Fruit fly (Drosophila melanogaster) whole organism, embryonic: Measurements from ENCODE around the gene CG9389.
A peak's percentile ranks its signal among the peaks of the same experiment; 100 is the strongest.

ENCODE experiments used
- Asciz ChIP-seq: fragments of 200-800 bp; sonication (Bioruptor generic); optimal IDR thresholded peaks from 2 replicates; lab custom pipeline; 2017; ENCODE audit warnings: missing biosample characterization, mild to moderate bottlenecking, missing genetic modification characterization, missing genetic modification reagents
- Atf-2 ChIP-seq: fragments of 200-800 bp; sonication (Bioruptor generic); optimal IDR thresholded peaks from 2 replicates; lab custom pipeline; 2016; ENCODE audit warnings: missing biosample characterization, missing genetic modification characterization
- CG10147 ChIP-seq: fragments of 200-800 bp; sonication (Bioruptor generic); optimal IDR thresholded peaks from 2 replicates; lab custom pipeline; 2019; ENCODE audit warnings: missing biosample characterization, mild to moderate bottlenecking, missing genetic modification characterization, moderate library complexity
- CG10366 ChIP-seq: fragments of 200-800 bp; sonication (Bioruptor generic); IDR thresholded peaks from 2 replicates; pipeline ENCODE4 v1.3.6; 2022; ENCODE audit warnings: missing biosample characterization, missing genetic modification characterization
- CG11560 ChIP-seq: fragments of 200-800 bp; sonication (Bioruptor generic); IDR thresholded peaks from 3 replicates; pipeline ENCODE4 v1.3.6; 2022; ENCODE audit warnings: missing biosample characterization, missing genetic modification characterization
- CG11695 ChIP-seq: fragments of 200-800 bp; sonication (Bioruptor generic); IDR thresholded peaks from 3 replicates; pipeline ENCODE4 v1.3.6; 2022; ENCODE audit warnings: missing biosample characterization, missing genetic modification characterization
- CG13287 ChIP-seq: fragments of 200-800 bp; sonication (Bioruptor generic); IDR thresholded peaks from 2 replicates; pipeline ENCODE4 v1.3.6; 2022; ENCODE audit warnings: missing biosample characterization, missing genetic modification characterization; ENCODE audit not compliant: partially characterized antibody
- CG13624 ChIP-seq: fragments of 200-800 bp; sonication (Bioruptor generic); optimal IDR thresholded peaks from 2 replicates; lab custom pipeline; 2016; ENCODE audit warnings: missing biosample characterization, missing genetic modification characterization
- CG14860 ChIP-seq: fragments of 200-800 bp; sonication (Bioruptor generic); IDR thresholded peaks from 3 replicates; pipeline ENCODE4 v1.3.6; 2022; ENCODE audit warnings: missing biosample characterization, missing genetic modification characterization; ENCODE audit not compliant: partially characterized antibody
- CG14965 ChIP-seq: fragments of 200-800 bp; sonication (Bioruptor generic); optimal IDR thresholded peaks from 2 replicates; lab custom pipeline; 2016; ENCODE audit warnings: missing biosample characterization, missing genetic modification characterization, borderline replicate concordance
- CG18599 ChIP-seq: fragments of 200-800 bp; sonication (Bioruptor generic); optimal IDR thresholded peaks from 3 replicates; lab custom pipeline; 2017; ENCODE audit warnings: missing biosample characterization, missing genetic modification characterization, mild to moderate bottlenecking, moderate library complexity, missing genetic modification reagents
- CG2199 ChIP-seq: fragments of 200-800 bp; sonication (Bioruptor generic); IDR thresholded peaks from 3 replicates; pipeline ENCODE4 v1.3.6; 2022; ENCODE audit warnings: missing biosample characterization, missing genetic modification characterization
- CG31388 ChIP-seq: fragments of 200-800 bp; sonication (Bioruptor generic); optimal IDR thresholded peaks from 2 replicates; lab custom pipeline; 2016; ENCODE audit warnings: missing biosample characterization, missing genetic modification characterization
- CG4820 ChIP-seq: fragments of 200-800 bp; sonication (Bioruptor generic); optimal IDR thresholded peaks from 3 replicates; lab custom pipeline; 2016; ENCODE audit warnings: missing biosample characterization, missing genetic modification characterization
- CG6654 ChIP-seq: fragments of 200-800 bp; sonication (Bioruptor generic); optimal IDR thresholded peaks from 2 replicates; lab custom pipeline; 2017; ENCODE audit warnings: missing biosample characterization, mild to moderate bottlenecking, missing genetic modification characterization
- CG7786 ChIP-seq: fragments of 200-800 bp; sonication (Bioruptor generic); optimal IDR thresholded peaks from 2 replicates; lab custom pipeline; 2016; ENCODE audit warnings: missing biosample characterization, missing genetic modification characterization
- CG7987 ChIP-seq: fragments of 200-800 bp; sonication (Bioruptor generic); optimal IDR thresholded peaks from 2 replicates; lab custom pipeline; 2018; ENCODE audit warnings: missing biosample characterization, mild to moderate bottlenecking, missing genetic modification characterization, moderate library complexity
- CG9215 ChIP-seq: fragments of 200-800 bp; sonication (Bioruptor generic); IDR thresholded peaks from 2 replicates; pipeline ENCODE4 v1.3.6; 2022; ENCODE audit warnings: missing biosample characterization, missing genetic modification characterization
- CG9437 ChIP-seq: fragments of 200-800 bp; sonication (Bioruptor generic); optimal IDR thresholded peaks from 2 replicates; lab custom pipeline; 2018; ENCODE audit warnings: missing biosample characterization, mild to moderate bottlenecking, missing genetic modification characterization
- Dll ChIP-seq: fragments of 200-800 bp; sonication (Bioruptor generic); IDR thresholded peaks from 4 replicates; pipeline ENCODE4 v1.3.6; 2022; ENCODE audit warnings: missing biosample characterization, missing genetic modification characterization; ENCODE audit not compliant: partially characterized antibody
- Doc2 ChIP-seq: fragments of 200-800 bp; sonication (Bioruptor generic); IDR thresholded peaks from 2 replicates; pipeline ENCODE4 v1.3.6; 2022; ENCODE audit warnings: missing biosample characterization, missing genetic modification characterization
- Hr39 ChIP-seq: fragments of >200 bp; optimal IDR thresholded peaks from 2 replicates; lab custom pipeline; 2017
- Hr51 ChIP-seq, 2 experiments: fragments of 200-800 bp; sonication (Bioruptor generic); optimal IDR thresholded peaks; 2 replicates in 1 of 2; 3 replicates in 1 of 2; lab custom pipeline; 2016 to 2018; ENCODE audit warnings: missing biosample characterization in 2 of 2, missing genetic modification characterization in 2 of 2, mild to moderate bottlenecking in 1 of 2, moderate library complexity in 1 of 2
- Lpt ChIP-seq: fragments of >200 bp; optimal IDR thresholded peaks from 2 replicates; lab custom pipeline; 2018; ENCODE audit warnings: missing biosample characterization, missing genetic modification characterization
- Ravus ChIP-seq: fragments of 200-800 bp; sonication (Bioruptor generic); IDR thresholded peaks from 2 replicates; pipeline ENCODE4 v1.3.6; 2022; ENCODE audit warnings: missing biosample characterization, missing genetic modification characterization
- Rx ChIP-seq: fragments of 200-800 bp; sonication (Bioruptor generic); IDR thresholded peaks from 2 replicates; pipeline ENCODE4 v1.3.6; 2022; ENCODE audit warnings: missing biosample characterization, missing genetic modification characterization
- Spps ChIP-seq: fragments of 200-800 bp; sonication (Bioruptor generic); optimal IDR thresholded peaks from 2 replicates; lab custom pipeline; 2018; ENCODE audit warnings: missing biosample characterization, mild to moderate bottlenecking, missing genetic modification characterization
- Trl ChIP-seq, 3 experiments: fragments of >200 bp in 2 of 3; fragments of 200-800 bp in 1 of 3; sonication (Bioruptor generic) in 1 of 3; optimal IDR thresholded peaks; 2 replicates in 1 of 3; 3 replicates in 2 of 3; lab custom pipeline; 2016 to 2017; ENCODE audit warnings: missing biosample characterization in 1 of 3, missing genetic modification characterization in 1 of 3
- az2 ChIP-seq: fragments of 200-800 bp; sonication (Bioruptor generic); optimal IDR thresholded peaks from 3 replicates; lab custom pipeline; 2016; ENCODE audit warnings: missing biosample characterization, missing genetic modification characterization
- bbx ChIP-seq: fragments of 200-800 bp; sonication (Bioruptor generic); IDR thresholded peaks from 2 replicates; pipeline ENCODE4 v1.3.6; 2022; ENCODE audit warnings: missing biosample characterization, missing genetic modification characterization; ENCODE audit not compliant: partially characterized antibody
- bowl ChIP-seq: fragments of 200-800 bp; sonication (Bioruptor generic); IDR thresholded peaks from 2 replicates; pipeline ENCODE4 v1.3.6; 2022; ENCODE audit warnings: missing biosample characterization, missing genetic modification characterization
- ci ChIP-seq: fragments of 200-800 bp; sonication (Bioruptor generic); IDR thresholded peaks from 3 replicates; pipeline ENCODE4 v1.3.6; 2022; ENCODE audit warnings: missing biosample characterization, missing genetic modification characterization
- dm ChIP-seq: fragments of 200-800 bp; sonication (Bioruptor generic); optimal IDR thresholded peaks from 3 replicates; lab custom pipeline; 2016; ENCODE audit warnings: missing biosample characterization, missing genetic modification characterization
- dmrt11E ChIP-seq: fragments of 200-800 bp; sonication (Bioruptor generic); optimal IDR thresholded peaks from 3 replicates; lab custom pipeline; 2018; ENCODE audit warnings: missing biosample characterization, mild to moderate bottlenecking, missing genetic modification characterization, moderate library complexity
- en ChIP-seq: fragments of 200-800 bp; sonication (Bioruptor generic); optimal IDR thresholded peaks from 2 replicates; lab custom pipeline; 2016; ENCODE audit warnings: missing biosample characterization, missing genetic modification characterization
- exex ChIP-seq: fragments of 200-800 bp; sonication (Bioruptor generic); optimal IDR thresholded peaks from 4 replicates; lab custom pipeline; 2018; ENCODE audit warnings: missing biosample characterization, mild to moderate bottlenecking, missing genetic modification characterization, moderate library complexity
- fu2 ChIP-seq: fragments of 200-800 bp; sonication (Bioruptor generic); optimal IDR thresholded peaks from 2 replicates; lab custom pipeline; 2016; ENCODE audit warnings: missing biosample characterization, missing genetic modification characterization
- grau ChIP-seq: fragments of 200-800 bp; optimal IDR thresholded peaks from 3 replicates; lab custom pipeline; 2019; ENCODE audit warnings: missing biosample characterization, mild to moderate bottlenecking, missing genetic modification characterization, moderate library complexity
- gro ChIP-seq: fragments of 200-800 bp; sonication (Bioruptor generic); optimal IDR thresholded peaks from 2 replicates; lab custom pipeline; 2016; ENCODE audit warnings: missing biosample characterization, missing genetic modification characterization
- h ChIP-seq: fragments of >200 bp; optimal IDR thresholded peaks from 2 replicates; lab custom pipeline; 2017
- lilli ChIP-seq: fragments of 200-800 bp; sonication (Bioruptor generic); optimal IDR thresholded peaks from 3 replicates; lab custom pipeline; 2016; ENCODE audit warnings: missing biosample characterization, missing genetic modification characterization
- mld ChIP-seq: fragments of 200-800 bp; sonication (Bioruptor generic); IDR thresholded peaks from 3 replicates; pipeline ENCODE4 v1.3.6; 2022; ENCODE audit warnings: missing biosample characterization, missing genetic modification characterization; ENCODE audit not compliant: partially characterized antibody
- oc ChIP-seq: fragments of 200-800 bp; sonication (Bioruptor generic); optimal IDR thresholded peaks from 2 replicates; lab custom pipeline; 2018; ENCODE audit warnings: missing biosample characterization, mild to moderate bottlenecking, missing genetic modification characterization, moderate library complexity
- pho ChIP-seq: fragments of 200-800 bp; sonication (Bioruptor generic); optimal IDR thresholded peaks from 2 replicates; lab custom pipeline; 2016; ENCODE audit warnings: missing biosample characterization, missing genetic modification characterization
- pum ChIP-seq: fragments of 200-800 bp; sonication (Bioruptor generic); optimal IDR thresholded peaks from 2 replicates; lab custom pipeline; 2016; ENCODE audit warnings: missing biosample characterization, missing genetic modification characterization
- sens-2 ChIP-seq: fragments of 200-800 bp; sonication (Bioruptor generic); IDR thresholded peaks from 2 replicates; pipeline ENCODE4 v1.3.6; 2022; ENCODE audit warnings: missing biosample characterization, missing genetic modification characterization
- sna ChIP-seq: fragments of 200-800 bp; sonication (Bioruptor generic); IDR thresholded peaks from 2 replicates; pipeline ENCODE4 v1.3.6; 2022; ENCODE audit warnings: missing biosample characterization, missing genetic modification characterization; ENCODE audit not compliant: partially characterized antibody
- tin ChIP-seq: fragments of 200-800 bp; sonication (Bioruptor generic); optimal IDR thresholded peaks from 3 replicates; lab custom pipeline; 2016; ENCODE audit warnings: missing biosample characterization, missing genetic modification characterization
- toy ChIP-seq: fragments of 200-800 bp; sonication (Bioruptor generic); IDR thresholded peaks from 2 replicates; pipeline ENCODE4 v1.3.6; 2022; ENCODE audit warnings: missing biosample characterization, missing genetic modification characterization
- unc-4 ChIP-seq: fragments of 200-800 bp; sonication (Bioruptor generic); IDR thresholded peaks from 2 replicates; pipeline ENCODE4 v1.3.6; 2022; ENCODE audit warnings: missing biosample characterization, missing genetic modification characterization; ENCODE audit not compliant: partially characterized antibody
- vvl ChIP-seq: fragments of 200-800 bp; sonication (Bioruptor generic); IDR thresholded peaks from 2 replicates; pipeline ENCODE4 v1.3.6; 2022; ENCODE audit warnings: missing biosample characterization, missing genetic modification characterization

The CG9389 gene

DNA sequence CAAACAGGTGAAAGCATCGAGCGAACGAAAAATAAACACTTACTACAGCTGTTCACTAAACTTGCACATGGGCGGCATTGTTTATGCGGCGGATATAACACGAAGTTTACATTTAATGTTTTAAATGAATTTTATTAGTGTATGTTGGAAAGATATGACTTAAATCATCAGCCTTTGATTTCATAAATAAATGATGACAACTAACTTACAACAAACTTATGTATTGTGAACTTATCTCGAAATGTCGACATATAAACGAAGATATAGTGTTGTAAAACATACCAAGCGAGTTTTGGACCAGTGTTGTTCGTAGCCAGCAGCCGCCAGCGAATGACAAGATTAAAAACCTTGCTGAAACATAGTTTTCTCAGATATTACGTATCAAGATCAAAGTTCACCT lies 34.0 kb upstream of the CG9389 start, which contains the start of the genes CG11309 and CG7632 (continued):
- peak; percentile 97 for TF ChIP-seq bowl (GFP tag; lab: Robert Waterston, UW)
- peak; percentile 49; the same call in 1 of the 4 replicates for TF ChIP-seq Dll (GFP tag; lab: Robert Waterston, UW)
- TF ChIP-seq CG14860 (GFP tag; lab: Robert Waterston, UW), result no peak
- peak; percentile 97 for TF ChIP-seq Rx (GFP tag; lab: Robert Waterston, UW)
- TF ChIP-seq tin (GFP tag; lab: Kevin White, UChicago), result peak; percentile 99
- peak; percentile 100 for TF ChIP-seq Asciz (GFP tag; lab: Kevin White, UChicago)
- peak; percentile 98 for TF ChIP-seq dm
- peak; percentile 73 for TF ChIP-seq CG13287 (GFP tag; lab: Robert Waterston, UW)
- TF ChIP-seq dmrt11E (tag; lab: Kevin White, UChicago), result peak; percentile 100
- TF ChIP-seq unc-4 (GFP tag; lab: Robert Waterston, UW), result peak; percentile 49; the same call in 1 of the 2 replicates
- peak; percentile 87 for TF ChIP-seq CG9215 (GFP tag; lab: Robert Waterston, UW)
- peak; percentile 95 for TF ChIP-seq CG31388 (GFP tag; lab: Kevin White, UChicago)
- TF ChIP-seq mld, result no peak
- peak; percentile 97 for TF ChIP-seq Atf-2
- TF ChIP-seq CG9437 (GFP tag; lab: Kevin White, UChicago), result peak; percentile 96
- TF ChIP-seq exex (tag; lab: Kevin White, UChicago), result peak; percentile 98
- TF ChIP-seq CG10147 (GFP tag; lab: Kevin White, UChicago), result peak; percentile 100
- peak; percentile 99 for TF ChIP-seq CG11695 (GFP tag; lab: Robert Waterston, UW)
- peak; percentile 98 for TF ChIP-seq pum (GFP tag; lab: Kevin White, UChicago)
- TF ChIP-seq CG18599 (GFP tag; lab: Kevin White, UChicago), result peak; percentile 100
- TF ChIP-seq CG11560 (tag; lab: Robert Waterston, UW), result peak; percentile 66
- peak; percentile 99 for TF ChIP-seq en (GFP tag; lab: Kevin White, UChicago)
- peak; percentile 97 for TF ChIP-seq CG10366 (GFP tag; lab: Robert Waterston, UW)
- TF ChIP-seq sna (GFP tag; lab: Robert Waterston, UW), result no peak; the same call in 1 of the 2 replicates
- TF ChIP-seq pho (GFP tag; lab: Kevin White, UChicago), result peak; percentile 98
- TF ChIP-seq oc, result peak; percentile 99
- peak; percentile 100 for TF ChIP-seq ci (GFP tag; lab: Robert Waterston, UW)
- TF ChIP-seq az2 (GFP tag; lab: Kevin White, UChicago), result peak; percentile 99
- peak; percentile 99 for TF ChIP-seq gro (GFP tag; lab: Kevin White, UChicago)
- peak; percentile 80 for TF ChIP-seq Doc2
- TF ChIP-seq CG14965, result peak; percentile 91
- no peak for TF ChIP-seq h (lab: Kevin White, UChicago)
- no peak for TF ChIP-seq Lpt (GFP tag; lab: Kevin White, UChicago)
- peak; percentile 94 for TF ChIP-seq CG6654
- peak; percentile 99 for TF ChIP-seq CG7987 (GFP tag; lab: Kevin White, UChicago)
- peak; percentile 97 to 100 for TF ChIP-seq Hr51 (GFP tag; optimal IDR thresholded peaks at IDR 0.05; lab: Kevin White, UChicago)
- TF ChIP-seq Spps (tag; lab: Kevin White, UChicago), result peak; percentile 100
- TF ChIP-seq Hr39, result no peak
- peak; percentile 100 for TF ChIP-seq vvl (GFP tag; lab: Robert Waterston, UW)
- TF ChIP-seq toy (GFP tag; lab: Robert Waterston, UW), result peak; percentile 97
- peak; percentile 25; the same call in 1 of the 2 replicates for TF ChIP-seq bbx
- TF ChIP-seq fu2 (GFP tag; lab: Kevin White, UChicago), result peak; percentile 97
- TF ChIP-seq CG13624 (GFP tag; lab: Kevin White, UChicago), result peak; percentile 99
- TF ChIP-seq Ravus (GFP tag; lab: Robert Waterston, UW), result peak; percentile 90
- TF ChIP-seq grau (tag; lab: Kevin White, UChicago), result peak; percentile 99
- no peak for TF ChIP-seq Trl (optimal IDR thresholded peaks at IDR 0.05; lab: Kevin White, UChicago)
- peak; percentile 99 for TF ChIP-seq Trl (GFP tag; optimal IDR thresholded peaks at IDR 0.05; lab: Kevin White, UChicago)
- TF ChIP-seq CG2199 (GFP tag; lab: Robert Waterston, UW), result peak; percentile 98
- TF ChIP-seq sens-2 (GFP tag; lab: Robert Waterston, UW), result peak; percentile 99
- peak; percentile 98 for TF ChIP-seq CG7786 (GFP tag; lab: Kevin White, UChicago)
- TF ChIP-seq CG4820 (GFP tag; lab: Kevin White, UChicago), result peak; percentile 100
- TF ChIP-seq lilli (GFP tag; lab: Kevin White, UChicago), result peak; percentile 99
